Fruit fly (Drosophila melanogaster): ENCODE measurements around the gene CG12520.

Gene CG12520

dm6 chr3L:12862820-12863219, 39.7 kb downstream of the CG12520 start, which contains the start of gene CG10943:
TSS of gene CG10943 (minus strand) at chr3L:12862920.
- TF ChIP-seq Hr96 (GFP tag; optimal IDR thresholded peaks at IDR 0.05) = no peak
- TF ChIP-seq pad (GFP tag; optimal IDR thresholded peaks at IDR 0.05) = no peak
- TF ChIP-seq CG12768 (GFP tag; optimal IDR thresholded peaks at IDR 0.05) = no peak
- TF ChIP-seq CG5204 (GFP tag; optimal IDR thresholded peaks at IDR 0.05) = no peak
- no peak for TF ChIP-seq CG7045 (GFP tag; optimal IDR thresholded peaks at IDR 0.05)
- TF ChIP-seq Crg-1 (GFP tag; optimal IDR thresholded peaks at IDR 0.05) = no peak
- TF ChIP-seq toe (GFP tag; optimal IDR thresholded peaks at IDR 0.05) = no peak
- TF ChIP-seq Clk (GFP tag; optimal IDR thresholded peaks at IDR 0.05) = no peak
- no peak for TF ChIP-seq CG11617 (GFP tag; optimal IDR thresholded peaks at IDR 0.05)
- no peak for TF ChIP-seq CG14711 (tag; optimal IDR thresholded peaks at IDR 0.05)
- TF ChIP-seq cic (GFP tag; optimal IDR thresholded peaks at IDR 0.05) = no peak
- TF ChIP-seq Mnt (GFP tag; optimal IDR thresholded peaks at IDR 0.05) = no peak
- no peak for TF ChIP-seq CG33017 (tag; optimal IDR thresholded peaks at IDR 0.05)
- no peak for TF ChIP-seq bab1 (GFP tag; optimal IDR thresholded peaks at IDR 0.05)
- no peak for TF ChIP-seq tj (GFP tag; optimal IDR thresholded peaks at IDR 0.05)
- TF ChIP-seq ovo (GFP tag; optimal IDR thresholded peaks at IDR 0.05) = no peak
- TF ChIP-seq CG7101 (tag; optimal IDR thresholded peaks at IDR 0.05) = no peak
- no peak for TF ChIP-seq kay (GFP tag; ENCODE audit: borderline replicate concordance)

- peak; percentile 23 for TF ChIP-seq pad (GFP tag; optimal IDR thresholded peaks at IDR 0.05)
- no peak for TF ChIP-seq Mnt (GFP tag; optimal IDR thresholded peaks at IDR 0.05)
- TF ChIP-seq cic (GFP tag; optimal IDR thresholded peaks at IDR 0.05) = peak; percentile 45
- peak; percentile 84 for TF ChIP-seq kay (GFP tag; ENCODE audit: borderline replicate concordance)
- peak; percentile 33 for TF ChIP-seq CG7101 (tag; optimal IDR thresholded peaks at IDR 0.05)
- peak; percentile 6 for TF ChIP-seq CG14711 (tag; optimal IDR thresholded peaks at IDR 0.05)
- TF ChIP-seq CG33017 (tag; optimal IDR thresholded peaks at IDR 0.05) = peak; percentile 46
- no peak for TF ChIP-seq cnc (optimal IDR thresholded peaks at IDR 0.05)
Observed at dm6 chr3L:12861255-12861899, 41.2 kb downstream of the CG12520 start, which contains the start of gene CG32107. TSS of gene CG32107 (minus strand) at chr3L:12861305.

- TF ChIP-seq CG14711 (tag; optimal IDR thresholded peaks at IDR 0.05) = no peak
- TF ChIP-seq CG1620 (GFP tag; optimal IDR thresholded peaks at IDR 0.05) = no peak
Observed at dm6 chr3L:12857553-12858122, 44.9 kb downstream of the CG12520 start.

dm6 chr3L:12853423-12853822, 49.1 kb downstream of the CG12520 start, which contains the start of gene Ent3:
TSS of gene Ent3 (plus strand) at chr3L:12853646.
- TF ChIP-seq cic (GFP tag; optimal IDR thresholded peaks at IDR 0.05) (no peak), CG33017 (tag; optimal IDR thresholded peaks at IDR 0.05) (no peak), bab1 (GFP tag; optimal IDR thresholded peaks at IDR 0.05) (no peak), Clk (GFP tag; optimal IDR thresholded peaks at IDR 0.05) (no peak), Crg-1 (GFP tag; optimal IDR thresholded peaks at IDR 0.05) (no peak), CG1620 (GFP tag; optimal IDR thresholded peaks at IDR 0.05) (no peak), CG14711 (tag; optimal IDR thresholded peaks at IDR 0.05) (no peak), pad (GFP tag; optimal IDR thresholded peaks at IDR 0.05) (no peak), Mnt (GFP tag; optimal IDR thresholded peaks at IDR 0.05) (no peak), CG7045 (GFP tag; optimal IDR thresholded peaks at IDR 0.05) (no peak), CG11617 (GFP tag; optimal IDR thresholded peaks at IDR 0.05) (no peak), CG5204 (GFP tag; optimal IDR thresholded peaks at IDR 0.05) (no peak), tj (GFP tag; optimal IDR thresholded peaks at IDR 0.05) (no peak)
